Worm (Caenorhabditis elegans) whole organism, mixed stage, embryonic: Measurements from ENCODE around the gene srb-12.

Source experiments
- hlh-1 ChIP-seq: fragments of 150-350 bp; optimal IDR thresholded peaks from 2 replicates; lab custom pipeline; 2014; ENCODE audit warnings: missing biosample characterization, missing genetic modification reagents, missing genetic modification characterization
- mab-5 ChIP-seq: fragments of 150-350 bp; optimal IDR thresholded peaks from 2 replicates; lab custom pipeline; 2014; ENCODE audit warnings: missing biosample characterization, missing genetic modification characterization

DNA sequence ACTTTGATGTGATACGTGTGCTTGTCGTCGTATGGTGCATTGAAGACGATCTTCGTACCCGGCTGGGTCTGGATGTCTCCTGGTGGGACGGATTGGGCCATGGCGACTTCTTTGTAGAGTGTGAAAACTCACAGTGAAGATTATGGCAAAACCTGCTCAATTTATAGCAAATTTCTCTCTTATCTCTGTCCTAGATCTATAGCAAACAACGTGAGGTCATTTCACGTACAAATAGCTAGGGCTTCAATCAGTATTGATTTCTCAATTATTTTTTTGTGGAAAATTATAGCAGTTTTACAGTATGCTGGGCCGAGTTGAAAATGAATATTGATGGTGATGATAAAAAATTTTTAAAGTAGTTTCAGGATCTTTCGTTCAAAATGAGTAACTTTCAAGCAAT, 2.5 kb upstream of the srb-12 start, which contains the start of gene msp-45:
- TF ChIP-seq mab-5 (tag; lab: Kevin White, UChicago) = no peak
- TF ChIP-seq hlh-1 = no peak
